Comparison of ENCODE assay signal across 1 fruit fly cellular context in the genomic region with DNA sequence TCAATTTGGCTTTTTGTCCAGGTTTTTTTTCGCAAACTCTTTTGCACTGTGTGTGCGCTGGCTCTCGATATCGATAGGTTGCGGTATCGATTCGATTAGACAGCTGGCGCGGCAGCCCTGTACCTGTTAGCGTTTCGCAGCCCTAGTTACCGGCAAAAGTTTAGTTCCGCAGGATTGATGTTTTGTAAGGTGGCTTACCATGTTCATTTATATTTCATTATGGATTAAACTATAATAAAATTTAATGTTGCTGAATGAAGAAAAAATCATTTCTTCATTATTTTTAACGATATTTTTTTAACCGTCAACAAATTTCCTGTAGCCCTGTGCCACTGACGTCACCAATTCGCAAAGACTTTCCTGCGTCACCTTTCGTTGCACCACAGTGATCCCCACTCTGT.
TF ChIP-seq lines count a peak whose summit lies in the region.

A gene (minus strand): TSS at position 84 of the 401 bp plus-strand sequence.

TF ChIP-seq in whole organism, embryonic, 481 proteins besides CTCF, POLR2A, EP300 and RAD21 (continued from another document and continues in another):
- peak; percentile 91 for TF ChIP-seq hkb (optimal IDR thresholded peaks at IDR 0.05; lab: Kevin White, UChicago)
- peak; percentile 99 for TF ChIP-seq hkb (GFP tag; IDR thresholded peaks at IDR 0.05; lab: Robert Waterston, UW)
- TF ChIP-seq CG7745 (tag; optimal IDR thresholded peaks at IDR 0.05; lab: Kevin White, UChicago): peak; percentile 82
- peak; percentile 99 for TF ChIP-seq vvl (GFP tag; IDR thresholded peaks at IDR 0.05; lab: Robert Waterston, UW)
- TF ChIP-seq CG7357 (GFP tag; IDR thresholded peaks at IDR 0.05; lab: Robert Waterston, UW): peak; percentile 96
- TF ChIP-seq Hsf (GFP tag; optimal IDR thresholded peaks at IDR 0.05; lab: Kevin White, UChicago): peak; percentile 99
- TF ChIP-seq Ssrp (tag; optimal IDR thresholded peaks at IDR 0.05; lab: Kevin White, UChicago): peak; percentile 99
- TF ChIP-seq NC2β (GFP tag; optimal IDR thresholded peaks at IDR 0.05; lab: Kevin White, UChicago): peak; percentile 98
- peak; percentile 90 for TF ChIP-seq CG8281 (tag; optimal IDR thresholded peaks at IDR 0.05; lab: Kevin White, UChicago)
- peak; percentile 98 for TF ChIP-seq Atf-2 (GFP tag; optimal IDR thresholded peaks at IDR 0.05; lab: Kevin White, UChicago)
- TF ChIP-seq HHEX (GFP tag; optimal IDR thresholded peaks at IDR 0.05; lab: Kevin White, UChicago): peak; percentile 98
- TF ChIP-seq CG13287 (GFP tag; IDR thresholded peaks at IDR 0.05; lab: Robert Waterston, UW; ENCODE audit: partially characterized antibody): peak; percentile 81
- TF ChIP-seq repo (GFP tag; optimal IDR thresholded peaks at IDR 0.05; lab: Kevin White, UChicago): peak; percentile 96
- peak; percentile 96 for TF ChIP-seq CHES-1-like (GFP tag; optimal IDR thresholded peaks at IDR 0.05; lab: Kevin White, UChicago)
- peak; percentile 94 for TF ChIP-seq CG17912 (GFP tag; optimal IDR thresholded peaks at IDR 0.05; lab: Kevin White, UChicago)
- no peak for TF ChIP-seq Dfd (GFP tag; optimal IDR thresholded peaks at IDR 0.05; lab: Kevin White, UChicago)
- TF ChIP-seq abd-A (tag; optimal IDR thresholded peaks at IDR 0.05; lab: Kevin White, UChicago): no peak
- TF ChIP-seq CG15269 (tag; optimal IDR thresholded peaks at IDR 0.05; lab: Kevin White, UChicago): peak; percentile 98
- TF ChIP-seq CG4282 (GFP tag; optimal IDR thresholded peaks at IDR 0.05; lab: Kevin White, UChicago): peak; percentile 92
- peak; percentile 93 for TF ChIP-seq fd102C (GFP tag; optimal IDR thresholded peaks at IDR 0.05; lab: Kevin White, UChicago)
- peak; percentile 89 for TF ChIP-seq CG31365 (tag; optimal IDR thresholded peaks at IDR 0.05; lab: Kevin White, UChicago)
- TF ChIP-seq slou (GFP tag; optimal IDR thresholded peaks at IDR 0.05; lab: Kevin White, UChicago): peak; percentile 99
- peak; percentile 94 for TF ChIP-seq btn (GFP tag; optimal IDR thresholded peaks at IDR 0.05; lab: Kevin White, UChicago)
- peak; percentile 55 for TF ChIP-seq Dp (GFP tag; optimal IDR thresholded peaks at IDR 0.05; lab: Kevin White, UChicago)
- TF ChIP-seq lov (optimal IDR thresholded peaks at IDR 0.05; lab: Kevin White, UChicago): no peak
- peak; percentile 98 for TF ChIP-seq lov (GFP tag; IDR thresholded peaks at IDR 0.05; lab: Robert Waterston, UW)
- TF ChIP-seq CG9727 (GFP tag; optimal IDR thresholded peaks at IDR 0.05; lab: Kevin White, UChicago): peak; percentile 99
- peak; percentile 98 for TF ChIP-seq Gsc (GFP tag; IDR thresholded peaks at IDR 0.05; lab: Robert Waterston, UW)
- peak; percentile 99 for TF ChIP-seq CG10366 (GFP tag; IDR thresholded peaks at IDR 0.05; lab: Robert Waterston, UW)
- TF ChIP-seq trem (tag; optimal IDR thresholded peaks at IDR 0.05; lab: Kevin White, UChicago): peak; percentile 97
- TF ChIP-seq HmgD (GFP tag; optimal IDR thresholded peaks at IDR 0.05; lab: Kevin White, UChicago): peak; percentile 96
- peak; percentile 99 for TF ChIP-seq tio (GFP tag; optimal IDR thresholded peaks at IDR 0.05; lab: Kevin White, UChicago)
- TF ChIP-seq jing (GFP tag; optimal IDR thresholded peaks at IDR 0.05; lab: Kevin White, UChicago): peak; percentile 97
- peak; percentile 99 for TF ChIP-seq slbo (GFP tag; IDR thresholded peaks at IDR 0.05; lab: Robert Waterston, UW)
- peak; percentile 94 for TF ChIP-seq CG10431 (GFP tag; optimal IDR thresholded peaks at IDR 0.05; lab: Kevin White, UChicago)
- peak; percentile 97 for TF ChIP-seq CG13123 (GFP tag; optimal IDR thresholded peaks at IDR 0.05; lab: Kevin White, UChicago)
- peak; percentile 99 for TF ChIP-seq MBD-R2 (GFP tag; IDR thresholded peaks at IDR 0.05; lab: Robert Waterston, UW)
- peak; percentile 99 for TF ChIP-seq esg (GFP tag; conservative IDR thresholded peaks at IDR 0.05; lab: Robert Waterston, UW)
- TF ChIP-seq Sry-δ (GFP tag; optimal IDR thresholded peaks at IDR 0.05; lab: Kevin White, UChicago): peak; percentile 83
- peak; percentile 99 for TF ChIP-seq tin (GFP tag; optimal IDR thresholded peaks at IDR 0.05; lab: Kevin White, UChicago)
- TF ChIP-seq nom (GFP tag; optimal IDR thresholded peaks at IDR 0.05; lab: Kevin White, UChicago): peak; percentile 95
- TF ChIP-seq Sox102F (GFP tag; optimal IDR thresholded peaks at IDR 0.05; lab: Kevin White, UChicago): peak; percentile 98
- no peak for TF ChIP-seq Lpt (GFP tag; optimal IDR thresholded peaks at IDR 0.05; lab: Kevin White, UChicago)
- TF ChIP-seq Mes4 (GFP tag; optimal IDR thresholded peaks at IDR 0.05; lab: Kevin White, UChicago): peak; percentile 95
- peak; percentile 98 for TF ChIP-seq CG2889 (GFP tag; IDR thresholded peaks at IDR 0.05; lab: Robert Waterston, UW)
- peak; percentile 98 for TF ChIP-seq gsb-n (tag; optimal IDR thresholded peaks at IDR 0.05; lab: Kevin White, UChicago)
- TF ChIP-seq so (GFP tag; IDR thresholded peaks at IDR 0.05; lab: Robert Waterston, UW): peak; percentile 99
- TF ChIP-seq E2f2 (GFP tag; IDR thresholded peaks at IDR 0.05; lab: Robert Waterston, UW): peak; percentile 90
- peak; percentile 99 for TF ChIP-seq Awh (GFP tag; IDR thresholded peaks at IDR 0.05; lab: Robert Waterston, UW)
- peak; percentile 99 for TF ChIP-seq dmrt11E (tag; optimal IDR thresholded peaks at IDR 0.05; lab: Kevin White, UChicago)
- TF ChIP-seq CG10147 (GFP tag; optimal IDR thresholded peaks at IDR 0.05; lab: Kevin White, UChicago): peak; percentile 98
- TF ChIP-seq CG8359 (GFP tag; optimal IDR thresholded peaks at IDR 0.05; lab: Kevin White, UChicago; ENCODE audit: borderline replicate concordance): peak; percentile 94
- TF ChIP-seq CG18262 (tag; optimal IDR thresholded peaks at IDR 0.05; lab: Kevin White, UChicago): peak; percentile 98
- no peak for TF ChIP-seq CG2129 (GFP tag; IDR thresholded peaks at IDR 0.05; lab: Robert Waterston, UW; ENCODE audit: partially characterized antibody)
- TF ChIP-seq CG8924 (tag; optimal IDR thresholded peaks at IDR 0.05; lab: Kevin White, UChicago): peak; percentile 98
- no peak for TF ChIP-seq cad (GFP tag; optimal IDR thresholded peaks at IDR 0.05; lab: Kevin White, UChicago)
- peak; percentile 99 for TF ChIP-seq HLH3B (GFP tag; IDR thresholded peaks at IDR 0.05; lab: Robert Waterston, UW)
- peak; percentile 98 for TF ChIP-seq PHDP (tag; optimal IDR thresholded peaks at IDR 0.05; lab: Kevin White, UChicago)
- peak; percentile 98 for TF ChIP-seq jigr1 (GFP tag; IDR thresholded peaks at IDR 0.05; lab: Robert Waterston, UW)
- TF ChIP-seq Hmr (GFP tag; optimal IDR thresholded peaks at IDR 0.05; lab: Kevin White, UChicago): peak; percentile 98
- TF ChIP-seq CG17802 (tag; optimal IDR thresholded peaks at IDR 0.05; lab: Kevin White, UChicago): peak; percentile 91
- TF ChIP-seq klu (GFP tag; IDR thresholded peaks at IDR 0.05; lab: Robert Waterston, UW): peak; percentile 99
- peak; percentile 97 for TF ChIP-seq fu2 (GFP tag; optimal IDR thresholded peaks at IDR 0.05; lab: Kevin White, UChicago)
- peak; percentile 94 for TF ChIP-seq CG11696 (GFP tag; IDR thresholded peaks at IDR 0.05; lab: Robert Waterston, UW)
- TF ChIP-seq CG10543 (GFP tag; optimal IDR thresholded peaks at IDR 0.05; lab: Kevin White, UChicago): peak; percentile 96
- TF ChIP-seq CG3065 (GFP tag; optimal IDR thresholded peaks at IDR 0.05; lab: Kevin White, UChicago): peak; percentile 98
- peak; percentile 99 for TF ChIP-seq CG12391 (tag; optimal IDR thresholded peaks at IDR 0.05; lab: Kevin White, UChicago)
- TF ChIP-seq CG15479 (GFP tag; optimal IDR thresholded peaks at IDR 0.05; lab: Kevin White, UChicago): peak; percentile 78
- TF ChIP-seq CG3281 (GFP tag; optimal IDR thresholded peaks at IDR 0.05; lab: Kevin White, UChicago): peak; percentile 99
- peak; percentile 97 for TF ChIP-seq CG17568 (GFP tag; optimal IDR thresholded peaks at IDR 0.05; lab: Kevin White, UChicago)
- TF ChIP-seq ems (GFP tag; optimal IDR thresholded peaks at IDR 0.05; lab: Kevin White, UChicago): peak; percentile 98
- TF ChIP-seq CG17612 (GFP tag; IDR thresholded peaks at IDR 0.05; lab: Robert Waterston, UW): peak; percentile 97
- TF ChIP-seq CG11695 (GFP tag; IDR thresholded peaks at IDR 0.05; lab: Robert Waterston, UW): peak; percentile 99
- peak; percentile 100 for TF ChIP-seq CG4404 (GFP tag; IDR thresholded peaks at IDR 0.05; lab: Robert Waterston, UW)
- TF ChIP-seq Vsx1 (GFP tag; optimal IDR thresholded peaks at IDR 0.05; lab: Kevin White, UChicago): no peak
- TF ChIP-seq CG3163 (GFP tag; optimal IDR thresholded peaks at IDR 0.05; lab: Kevin White, UChicago): peak; percentile 86
- TF ChIP-seq ci (GFP tag; IDR thresholded peaks at IDR 0.05; lab: Robert Waterston, UW): peak; percentile 99
- peak; percentile 98 for TF ChIP-seq dmrt99B (tag; optimal IDR thresholded peaks at IDR 0.05; lab: Kevin White, UChicago)
- TF ChIP-seq ab (GFP tag; optimal IDR thresholded peaks at IDR 0.05; lab: Kevin White, UChicago): peak; percentile 95
- no peak for TF ChIP-seq Hr78 (GFP tag; optimal IDR thresholded peaks at IDR 0.05; lab: Kevin White, UChicago)
- peak; percentile 97 for TF ChIP-seq gro (GFP tag; optimal IDR thresholded peaks at IDR 0.05; lab: Kevin White, UChicago)
- TF ChIP-seq bsh (GFP tag; optimal IDR thresholded peaks at IDR 0.05; lab: Kevin White, UChicago): peak; percentile 87 to 99
- peak; percentile 99 for TF ChIP-seq CG14050 (GFP tag; IDR thresholded peaks at IDR 0.05; lab: Robert Waterston, UW)
- TF ChIP-seq ewg (GFP tag; optimal IDR thresholded peaks at IDR 0.05; lab: Kevin White, UChicago): peak; percentile 97
- TF ChIP-seq Gug (GFP tag; IDR thresholded peaks at IDR 0.05; lab: Robert Waterston, UW): peak; percentile 99
- TF ChIP-seq Dll (GFP tag; IDR thresholded peaks at IDR 0.05; lab: Robert Waterston, UW; ENCODE audit: partially characterized antibody): peak; percentile 74
- TF ChIP-seq CG32532 (GFP tag; IDR thresholded peaks at IDR 0.05; lab: Robert Waterston, UW): peak; percentile 99
- peak; percentile 99 for TF ChIP-seq CG31441 (GFP tag; IDR thresholded peaks at IDR 0.05; lab: Robert Waterston, UW)
- TF ChIP-seq CG6791 (GFP tag; IDR thresholded peaks at IDR 0.05; lab: Robert Waterston, UW; ENCODE audit: partially characterized antibody): peak; percentile 79
- peak; percentile 75 for TF ChIP-seq BEAF-32 (GFP tag; optimal IDR thresholded peaks at IDR 0.05; lab: Kevin White, UChicago)
- TF ChIP-seq CG10267 (tag; optimal IDR thresholded peaks at IDR 0.05; lab: Kevin White, UChicago): peak; percentile 96
- peak; percentile 98 for TF ChIP-seq Rx (GFP tag; IDR thresholded peaks at IDR 0.05; lab: Robert Waterston, UW)
- peak; percentile 97 for TF ChIP-seq CG11723 (GFP tag; optimal IDR thresholded peaks at IDR 0.05; lab: Kevin White, UChicago)
- TF ChIP-seq ash1 (GFP tag; optimal IDR thresholded peaks at IDR 0.05; lab: Kevin White, UChicago): peak; percentile 57
- peak; percentile 98 for TF ChIP-seq CG1647 (GFP tag; optimal IDR thresholded peaks at IDR 0.05; lab: Kevin White, UChicago)
- peak; percentile 88 for TF ChIP-seq Nf-YB (GFP tag; optimal IDR thresholded peaks at IDR 0.05; lab: Kevin White, UChicago)
- peak; percentile 97 for TF ChIP-seq CG12744 (GFP tag; optimal IDR thresholded peaks at IDR 0.05; lab: Kevin White, UChicago)
- peak; percentile 90 for TF ChIP-seq pb (GFP tag; optimal IDR thresholded peaks at IDR 0.05; lab: Kevin White, UChicago)
- TF ChIP-seq crol (GFP tag; IDR thresholded peaks at IDR 0.05; lab: Robert Waterston, UW): peak; percentile 82
- peak; percentile 98 for TF ChIP-seq pnt (GFP tag; optimal IDR thresholded peaks at IDR 0.05; lab: Kevin White, UChicago)
- peak; percentile 99 for TF ChIP-seq CG3847 (GFP tag; IDR thresholded peaks at IDR 0.05; lab: Robert Waterston, UW)
- TF ChIP-seq Hand (GFP tag; optimal IDR thresholded peaks at IDR 0.05; lab: Kevin White, UChicago): peak; percentile 88
- peak; percentile 99 for TF ChIP-seq CG2712 (tag; optimal IDR thresholded peaks at IDR 0.05; lab: Kevin White, UChicago)
- peak; percentile 99 for TF ChIP-seq CG15514 (GFP tag; optimal IDR thresholded peaks at IDR 0.05; lab: Kevin White, UChicago)
- TF ChIP-seq Pdp1 (GFP tag; optimal IDR thresholded peaks at IDR 0.05; lab: Kevin White, UChicago): peak; percentile 98 to 99
- peak; percentile 98 for TF ChIP-seq CG1603 (tag; optimal IDR thresholded peaks at IDR 0.05; lab: Kevin White, UChicago)
- TF ChIP-seq p53 (GFP tag; optimal IDR thresholded peaks at IDR 0.05; lab: Kevin White, UChicago): peak; percentile 90
- peak; percentile 99 for TF ChIP-seq CG12942 (GFP tag; optimal IDR thresholded peaks at IDR 0.05; lab: Kevin White, UChicago)
- TF ChIP-seq Xrp1 (GFP tag; IDR thresholded peaks at IDR 0.05; lab: Robert Waterston, UW): peak; percentile 99
- TF ChIP-seq CG2199 (GFP tag; IDR thresholded peaks at IDR 0.05; lab: Robert Waterston, UW): peak; percentile 99
- TF ChIP-seq Aef1 (GFP tag; IDR thresholded peaks at IDR 0.05; lab: Robert Waterston, UW): peak; percentile 99
- TF ChIP-seq Ets97D (GFP tag; optimal IDR thresholded peaks at IDR 0.05; lab: Kevin White, UChicago): peak; percentile 95
- peak; percentile 87 for TF ChIP-seq exex (tag; optimal IDR thresholded peaks at IDR 0.05; lab: Kevin White, UChicago)
- TF ChIP-seq org-1 (GFP tag; optimal IDR thresholded peaks at IDR 0.05; lab: Kevin White, UChicago): peak; percentile 95
- TF ChIP-seq CkIIα-i1 (GFP tag; IDR thresholded peaks at IDR 0.05; lab: Robert Waterston, UW): peak; percentile 93
- peak; percentile 99 for TF ChIP-seq chn (GFP tag; optimal IDR thresholded peaks at IDR 0.05; lab: Kevin White, UChicago)
- TF ChIP-seq odd (GFP tag; optimal IDR thresholded peaks at IDR 0.05; lab: Kevin White, UChicago): peak; percentile 93
- no peak for TF ChIP-seq pita (GFP tag; optimal IDR thresholded peaks at IDR 0.05; lab: Kevin White, UChicago)
- TF ChIP-seq Fer2 (tag; optimal IDR thresholded peaks at IDR 0.05; lab: Kevin White, UChicago): peak; percentile 98
- TF ChIP-seq cato (GFP tag; optimal IDR thresholded peaks at IDR 0.05; lab: Kevin White, UChicago; ENCODE audit: borderline replicate concordance): peak; percentile 98
- peak; percentile 98 for TF ChIP-seq CG14014 (GFP tag; IDR thresholded peaks at IDR 0.05; lab: Robert Waterston, UW)
- TF ChIP-seq stwl (tag; optimal IDR thresholded peaks at IDR 0.05; lab: Kevin White, UChicago): peak; percentile 95
- TF ChIP-seq CG6813 (GFP tag; optimal IDR thresholded peaks at IDR 0.05; lab: Kevin White, UChicago): peak; percentile 97
- TF ChIP-seq Doc3 (GFP tag; IDR thresholded peaks at IDR 0.05; lab: Robert Waterston, UW; ENCODE audit: partially characterized antibody): peak; percentile 49; the same call in 1 of the 3 replicates
- TF ChIP-seq CG4730 (GFP tag; IDR thresholded peaks at IDR 0.05; lab: Robert Waterston, UW): peak; percentile 98
- peak; percentile 97 for TF ChIP-seq CG13296 (GFP tag; optimal IDR thresholded peaks at IDR 0.05; lab: Kevin White, UChicago)
